Fruit fly (Drosophila melanogaster): Measurements from ENCODE around the gene Jwa.

Jwa gene

dm6 chr2L:18732760-18733530 lies 27.4 kb upstream of the Jwa start (continued):
- TF ChIP-seq CG9876 (GFP tag; optimal IDR thresholded peaks at IDR 0.05) (no peak), sug (tag; optimal IDR thresholded peaks at IDR 0.05) (peak; percentile 47), CG7839 (tag; optimal IDR thresholded peaks at IDR 0.05) (no peak), CG2129 (GFP tag; IDR thresholded peaks at IDR 0.05; ENCODE audit: partially characterized antibody) (no peak), CG2889 (GFP tag; IDR thresholded peaks at IDR 0.05) (no peak), stc (GFP tag; IDR thresholded peaks at IDR 0.05) (no peak), MBD-R2 (GFP tag; IDR thresholded peaks at IDR 0.05) (no peak), Rx (GFP tag; IDR thresholded peaks at IDR 0.05) (no peak), Usf (GFP tag; optimal IDR thresholded peaks at IDR 0.05) (no peak), CG9727 (GFP tag; optimal IDR thresholded peaks at IDR 0.05) (no peak), E2f1 (GFP tag; IDR thresholded peaks at IDR 0.05) (no peak), gcm (GFP tag; optimal IDR thresholded peaks at IDR 0.05) (peak; percentile 17), mld (GFP tag; IDR thresholded peaks at IDR 0.05; ENCODE audit: partially characterized antibody) (no peak), NFAT (GFP tag; IDR thresholded peaks at IDR 0.05) (no peak), CoRest (tag; optimal IDR thresholded peaks at IDR 0.05) (peak; percentile 17), CG10543 (GFP tag; optimal IDR thresholded peaks at IDR 0.05) (peak; percentile 48), CG9797 (GFP tag; optimal IDR thresholded peaks at IDR 0.05) (no peak), Bgb (GFP tag; IDR thresholded peaks at IDR 0.05; ENCODE audit: partially characterized antibody) (peak; percentile 36; the same call in 1 of the 2 replicates), mam (GFP tag; optimal IDR thresholded peaks at IDR 0.05) (no peak), CG1024 (GFP tag; IDR thresholded peaks at IDR 0.05) (no peak), CG18262 (tag; optimal IDR thresholded peaks at IDR 0.05) (peak; percentile 21), chinmo (GFP tag; IDR thresholded peaks at IDR 0.05; ENCODE audit: partially characterized antibody) (peak; percentile 97), al (GFP tag; IDR thresholded peaks at IDR 0.05) (no peak), CG18619 (GFP tag; optimal IDR thresholded peaks at IDR 0.05) (no peak), CG7556 (GFP tag; optimal IDR thresholded peaks at IDR 0.05) (no peak), z (GFP tag; IDR thresholded peaks at IDR 0.05) (peak; percentile 56; the same call in 1 of the 3 replicates), fd96Cb (tag; optimal IDR thresholded peaks at IDR 0.05) (no peak), CG7987 (GFP tag; optimal IDR thresholded peaks at IDR 0.05) (no peak), CG3995 (GFP tag; optimal IDR thresholded peaks at IDR 0.05) (no peak), vvl (GFP tag; IDR thresholded peaks at IDR 0.05) (0 out of 2 replicates have a peak, but pooled peaks have one; percentile 17), chif (GFP tag; optimal IDR thresholded peaks at IDR 0.05) (no peak), CG14050 (GFP tag; IDR thresholded peaks at IDR 0.05) (no peak), Dad (GFP tag; optimal IDR thresholded peaks at IDR 0.05) (no peak), Trl (optimal IDR thresholded peaks at IDR 0.05) (peak in 1 of 2 experiments; percentile 15), Trl (GFP tag; optimal IDR thresholded peaks at IDR 0.05) (no peak), Sin3A (optimal IDR thresholded peaks at IDR 0.05) (no peak), ind (GFP tag; optimal IDR thresholded peaks at IDR 0.05) (no peak), CG10321 (GFP tag; IDR thresholded peaks at IDR 0.05) (peak; percentile 28; the same call in 1 of the 2 replicates), jing (GFP tag; optimal IDR thresholded peaks at IDR 0.05) (peak; percentile 58), CG33213 (GFP tag; optimal IDR thresholded peaks at IDR 0.05) (no peak), Ptx1 (GFP tag; IDR thresholded peaks at IDR 0.05) (no peak), tup (GFP tag; optimal IDR thresholded peaks at IDR 0.05) (no peak), CG7372 (GFP tag; IDR thresholded peaks at IDR 0.05) (no peak), lov (optimal IDR thresholded peaks at IDR 0.05) (no peak), lov (GFP tag; IDR thresholded peaks at IDR 0.05) (no peak), CG4854 (GFP tag; optimal IDR thresholded peaks at IDR 0.05) (no peak), CG12236 (GFP tag; optimal IDR thresholded peaks at IDR 0.05) (no peak), Tbp (GFP tag; optimal IDR thresholded peaks at IDR 0.05) (no peak), Sry-δ (GFP tag; optimal IDR thresholded peaks at IDR 0.05) (no peak), Hey (tag; optimal IDR thresholded peaks at IDR 0.05) (no peak), btn (GFP tag; optimal IDR thresholded peaks at IDR 0.05) (no peak), CG1602 (GFP tag; optimal IDR thresholded peaks at IDR 0.05) (no peak)

Measured in whole organism, embryonic.